Worm (Caenorhabditis elegans) whole organism, L3 larva: Measurements from ENCODE around the gene inx-8.

Source experiments
- skn-1 ChIP-seq: fragments of 150-350 bp; optimal IDR thresholded peaks from 2 replicates; lab custom pipeline; 2014; ENCODE audit warnings: missing biosample characterization, missing genetic modification characterization
- ztf-4 ChIP-seq: fragments of 150-350 bp; optimal IDR thresholded peaks from 2 replicates; lab custom pipeline; 2014; ENCODE audit warnings: missing biosample characterization, missing genetic modification characterization

DNA sequence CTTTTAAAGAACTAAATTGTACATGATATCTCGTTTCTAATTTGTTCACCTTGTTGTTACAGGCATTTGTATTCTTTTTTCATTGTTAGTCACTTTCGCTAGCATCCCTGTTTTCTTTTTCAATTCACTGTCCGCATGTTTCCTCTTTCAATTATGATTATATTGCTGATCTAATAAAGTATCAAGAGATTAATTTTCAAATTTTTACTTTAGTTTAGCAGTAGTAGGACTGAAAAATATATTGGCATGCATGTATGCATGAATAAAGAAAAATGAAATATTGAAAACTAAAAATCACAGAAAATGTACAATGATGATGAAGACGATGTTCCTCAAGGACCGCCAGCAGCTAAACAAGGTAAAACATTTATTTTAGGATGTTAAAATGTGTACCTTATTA is 35.6 kb upstream of the inx-8 start, which contains the start of gene rbm-17:
- TF ChIP-seq skn-1, result no peak
- TF ChIP-seq ztf-4 (tag; lab: Kevin White, UChicago), result no peak
